Worm (Caenorhabditis elegans) whole organism, L4/young adult: Measurements from ENCODE around the gene srx-66.

Source experiments
- W03F9.2 ChIP-seq: fragments of 150-350 bp; optimal IDR thresholded peaks from 2 replicates; lab custom pipeline; 2014; ENCODE audit warnings: missing biosample characterization, missing genetic modification characterization
- dao-5 ChIP-seq: sonication (generic microtip); optimal IDR thresholded peaks from 2 replicates; lab custom pipeline; 2016; ENCODE audit warnings: missing genotype, missing genetic modification characterization, moderate library complexity, missing compliant biosample characterization
- him-1 ChIP-seq: sonication (generic microtip); optimal IDR thresholded peaks from 2 replicates; lab custom pipeline; 2016; ENCODE audit warnings: missing genotype, missing genetic modification reagents, missing genetic modification characterization, missing compliant biosample characterization

ce11 chrV:3913131-3913530 lies 6.3 kb upstream of the srx-66 start:
- TF ChIP-seq him-1 (tag; lab: Kevin White, UChicago) (no peak), W03F9.2 (tag; lab: Kevin White, UChicago) (no peak), dao-5 (tag; lab: Kevin White, UChicago) (no peak)
